Worm (Caenorhabditis elegans) whole organism, mixed stage, embryonic: ENCODE data around the gene riok-3.

Experiments
- nhr-2 ChIP-seq: fragments of 150-350 bp; optimal IDR thresholded peaks from 2 replicates; lab custom pipeline; 2014; ENCODE audit warnings: missing biosample characterization, missing genetic modification characterization
- sem-2 ChIP-seq: fragments of 200-800 bp; sonication (Bioruptor generic); optimal IDR thresholded peaks from 2 replicates; lab custom pipeline; 2018; ENCODE audit warnings: mild to moderate bottlenecking, missing genetic modification characterization, missing compliant biosample characterization

ce11 chrIII:9772394-9772793, 32.4 kb downstream of the riok-3 start:
- no peak for TF ChIP-seq sem-2 (GFP tag; lab: Kevin White, UChicago)
- no peak for TF ChIP-seq nhr-2
